Worm (Caenorhabditis elegans) whole organism, L4/young adult: Measurements from ENCODE around the gene scl-20.

Experiments
- W03F9.2 ChIP-seq: fragments of 150-350 bp; optimal IDR thresholded peaks from 2 replicates; lab custom pipeline; 2014; ENCODE audit warnings: missing biosample characterization, missing genetic modification characterization
- him-1 ChIP-seq: sonication (generic microtip); optimal IDR thresholded peaks from 2 replicates; lab custom pipeline; 2016; ENCODE audit warnings: missing genotype, missing genetic modification reagents, missing genetic modification characterization, missing compliant biosample characterization

DNA sequence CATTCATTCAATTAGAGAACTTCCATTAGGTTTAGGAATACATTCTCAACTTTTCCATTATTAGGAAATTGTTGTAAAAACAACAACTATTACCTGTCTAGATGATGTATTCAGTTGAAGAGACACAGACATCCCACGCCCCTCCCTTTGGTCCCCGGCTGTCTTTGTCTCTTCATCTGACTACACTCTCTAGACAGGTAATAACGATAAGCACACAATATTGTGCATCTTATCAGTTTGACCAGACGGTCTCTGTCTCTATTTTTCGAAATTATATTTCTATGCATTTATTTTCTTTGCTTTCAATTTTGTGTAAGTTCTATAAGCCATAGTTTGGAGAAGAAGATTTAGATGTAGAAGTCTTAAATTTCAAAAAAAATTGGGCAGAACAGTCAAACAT is 33.0 kb downstream of the scl-20 start, which contains the start of gene Y69H2.9:
- TF ChIP-seq W03F9.2 (no peak), him-1 (tag; lab: Kevin White, UChicago) (no peak)
